Worm (Caenorhabditis elegans) whole organism, L2 larva: ENCODE measurements around the gene F22E5.8.

Source experiments
- lin-13 ChIP-seq: fragments of 150-350 bp; optimal IDR thresholded peaks from 2 replicates; lab custom pipeline; 2014; ENCODE audit warnings: missing biosample characterization, missing genetic modification reagents, missing genetic modification characterization
- nhr-129 ChIP-seq: fragments of 150-350 bp; optimal IDR thresholded peaks from 2 replicates; lab custom pipeline; 2014; ENCODE audit warnings: missing biosample characterization, missing genetic modification characterization
- sma-9 ChIP-seq, 2 experiments: fragments of 150-350 bp in 1 of 2; sonication (generic microtip) in 1 of 2; optimal IDR thresholded peaks; 2 replicates each; lab custom pipeline; 2014 to 2016; ENCODE audit warnings: missing genetic modification characterization in 2 of 2, mild to moderate bottlenecking in 1 of 2, missing biosample characterization in 1 of 2, missing compliant biosample characterization in 1 of 2, missing genetic modification reagents in 1 of 2, moderate library complexity in 1 of 2
- snpc-4 ChIP-seq: fragments of 150-350 bp; optimal IDR thresholded peaks from 2 replicates; lab custom pipeline; 2014; ENCODE audit warnings: missing biosample characterization, missing genetic modification characterization
- unc-62 ChIP-seq: fragments of 150-350 bp; optimal IDR thresholded peaks from 2 replicates; lab custom pipeline; 2014; ENCODE audit warnings: missing biosample characterization, missing genetic modification reagents, missing genetic modification characterization

DNA sequence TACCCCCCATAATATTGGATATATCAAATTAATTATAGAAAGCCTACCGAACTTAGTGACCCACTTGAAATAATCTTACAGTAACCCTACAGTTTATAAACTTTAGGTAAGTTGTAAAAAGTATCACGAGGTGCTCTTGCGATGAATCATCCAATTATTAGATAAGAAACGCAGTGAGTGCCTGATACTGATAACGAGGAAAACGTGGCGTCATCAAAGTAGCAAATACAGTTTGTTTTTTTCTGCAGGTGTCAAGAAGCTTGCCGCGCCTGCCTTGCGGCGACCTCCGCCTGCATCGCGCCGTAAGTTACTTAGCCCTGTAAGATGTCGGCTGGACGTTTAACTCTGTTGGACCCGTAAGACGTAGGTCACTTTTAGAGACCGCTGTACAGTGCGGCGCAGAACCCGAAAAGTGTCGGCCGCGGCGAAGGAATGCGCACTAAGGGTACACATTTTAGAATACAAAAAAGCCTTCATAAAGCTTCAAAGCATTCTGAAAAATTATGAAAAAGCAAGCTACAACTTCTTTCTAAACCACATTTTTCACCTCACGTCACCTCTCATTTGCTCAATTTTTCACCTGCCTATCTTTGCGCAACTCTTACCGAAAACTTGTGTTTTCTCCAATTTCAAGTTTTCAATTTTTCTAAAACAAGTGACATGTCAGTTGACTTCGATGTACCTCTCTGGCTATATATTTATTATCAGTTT is 29.5 kb upstream of the F22E5.8 start, which contains the start of gene sri-38:
- TF ChIP-seq nhr-129 (tag; lab: Kevin White, UChicago), result no peak
- no peak for TF ChIP-seq unc-62 (GFP tag; lab: Kevin White, UChicago)
- no peak for TF ChIP-seq lin-13
- TF ChIP-seq sma-9 (GFP tag; optimal IDR thresholded peaks at IDR 0.05; lab: Kevin White, UChicago), result no peak
- TF ChIP-seq sma-9 (tag; optimal IDR thresholded peaks at IDR 0.05; lab: Kevin White, UChicago), result no peak
- no peak for TF ChIP-seq snpc-4 (tag; lab: Kevin White, UChicago)
